Worm (Caenorhabditis elegans): Measurements from ENCODE around the gene Y51A2D.18.
"Not testable (repeated sequence)": the region's sequence is repeated elsewhere in the genome, so short reads cannot be mapped to it uniquely, and the experiment has no call there.

DNA sequence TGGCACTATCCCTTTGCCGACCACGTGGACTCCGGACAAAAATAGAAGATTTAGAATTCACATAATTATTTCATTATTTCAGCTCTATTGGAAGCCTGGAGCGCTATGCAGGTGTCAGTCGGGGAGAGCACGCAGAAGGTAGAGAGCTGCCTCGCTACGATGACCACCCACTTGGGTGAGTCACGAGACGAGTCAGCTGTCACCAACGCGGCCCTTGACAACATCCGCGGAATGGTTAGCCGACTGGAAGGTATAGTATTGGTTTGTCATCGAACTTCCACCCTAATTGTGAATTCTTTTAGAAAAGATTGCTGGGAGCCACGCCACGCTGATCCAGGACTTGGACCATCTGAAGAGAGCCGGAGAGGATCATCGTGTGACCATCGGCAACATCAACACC is 47.6 kb downstream of the Y51A2D.18 start, which contains the start of gene ZK262.9:
- not testable (repeated sequence) for TF ChIP-seq klf-2 (GFP tag; conservative IDR thresholded peaks at IDR 0.05); tab-1 (GFP tag; IDR thresholded peaks at IDR 0.05)

Data from whole organism, midembryonic.